Fruit fly (Drosophila melanogaster) whole organism, pupa: ENCODE data around the gene ng2.
"Not testable (repeated sequence)": the region's sequence is repeated elsewhere in the genome, so short reads cannot be mapped to it uniquely, and the experiment has no call there.

Source experiments
- CG10348 ChIP-seq: fragments of 200-800 bp; sonication (Bioruptor generic); IDR thresholded peaks from 2 replicates; pipeline ENCODE4 v1.3.6; 2022; ENCODE audit warnings: missing biosample characterization, missing genetic modification characterization
- CG12605 ChIP-seq: fragments of 200-800 bp; sonication (Bioruptor generic); IDR thresholded peaks from 2 replicates; pipeline ENCODE4 v1.3.6; 2022; ENCODE audit warnings: missing biosample characterization, missing genetic modification characterization
- CG13204 ChIP-seq: fragments of 200-800 bp; sonication (Bioruptor generic); optimal IDR thresholded peaks from 2 replicates; lab custom pipeline; 2018; ENCODE audit warnings: missing biosample characterization, mild to moderate bottlenecking, missing genetic modification characterization, moderate library complexity
- CG14655 ChIP-seq: fragments of 200-800 bp; sonication (Bioruptor generic); optimal IDR thresholded peaks from 3 replicates; lab custom pipeline; 2017; ENCODE audit warnings: mild to moderate bottlenecking, missing biosample characterization, missing genetic modification reagents, missing genetic modification characterization
- CG15710 ChIP-seq: fragments of 200-800 bp; sonication (Bioruptor generic); optimal IDR thresholded peaks from 2 replicates; lab custom pipeline; 2018; ENCODE audit warnings: missing biosample characterization, mild to moderate bottlenecking, missing genetic modification characterization, moderate library complexity
- CG17806 ChIP-seq: fragments of 200-800 bp; sonication (Bioruptor generic); optimal IDR thresholded peaks from 2 replicates; lab custom pipeline; 2018; ENCODE audit warnings: missing biosample characterization, mild to moderate bottlenecking, missing genetic modification characterization, moderate library complexity
- CG32121 ChIP-seq: fragments of 200-800 bp; sonication (Bioruptor generic); IDR thresholded peaks from 2 replicates; pipeline ENCODE4 v1.3.6; 2022; ENCODE audit warnings: missing biosample characterization, missing genetic modification characterization
- CG34367 ChIP-seq: fragments of 200-800 bp; sonication (Bioruptor generic); optimal IDR thresholded peaks from 2 replicates; lab custom pipeline; 2018; ENCODE audit warnings: missing biosample characterization, mild to moderate bottlenecking, missing genetic modification characterization
- CG4496 ChIP-seq: fragments of 200-800 bp; sonication (Bioruptor generic); IDR thresholded peaks from 3 replicates; pipeline ENCODE4 v1.3.6; 2022; ENCODE audit warnings: missing biosample characterization, missing genetic modification characterization
- CG8159 ChIP-seq: fragments of 200-800 bp; sonication (Bioruptor generic); optimal IDR thresholded peaks from 3 replicates; lab custom pipeline; 2018; ENCODE audit warnings: missing biosample characterization, mild to moderate bottlenecking, missing genetic modification characterization, moderate library complexity
- CG8301 ChIP-seq: fragments of 200-800 bp; sonication (Bioruptor generic); optimal IDR thresholded peaks from 2 replicates; lab custom pipeline; 2018; ENCODE audit warnings: missing biosample characterization, mild to moderate bottlenecking, missing genetic modification characterization
- CG9948 ChIP-seq: fragments of 200-800 bp; sonication (Bioruptor generic); optimal IDR thresholded peaks from 2 replicates; lab custom pipeline; 2018; ENCODE audit warnings: missing biosample characterization, mild to moderate bottlenecking, missing genetic modification characterization, moderate library complexity
- D1 ChIP-seq: fragments of 200-800 bp; sonication (Bioruptor generic); optimal IDR thresholded peaks from 2 replicates; lab custom pipeline; 2018; ENCODE audit warnings: missing biosample characterization, mild to moderate bottlenecking, missing genetic modification characterization, moderate library complexity
- EcR ChIP-seq: fragments of 200-800 bp; sonication (Bioruptor generic); optimal IDR thresholded peaks from 3 replicates; lab custom pipeline; 2019; ENCODE audit warnings: missing biosample characterization, missing genetic modification characterization, mild to moderate bottlenecking, moderate library complexity, missing genetic modification reagents
- Ets98B ChIP-seq: fragments of 200-800 bp; sonication (Bioruptor generic); IDR thresholded peaks from 2 replicates; pipeline ENCODE4 v1.3.6; 2022; ENCODE audit warnings: missing biosample characterization, missing genetic modification characterization
- Pif1A ChIP-seq: fragments of 200-800 bp; sonication (Bioruptor generic); optimal IDR thresholded peaks from 3 replicates; lab custom pipeline; 2016; ENCODE audit warnings: missing biosample characterization, missing genetic modification characterization
- Pif1B ChIP-seq: fragments of 200-800 bp; sonication (Bioruptor generic); optimal IDR thresholded peaks from 3 replicates; lab custom pipeline; 2016; ENCODE audit warnings: missing biosample characterization, missing genetic modification characterization
- Snoo ChIP-seq: fragments of 200-800 bp; sonication (Bioruptor generic); optimal IDR thresholded peaks from 3 replicates; lab custom pipeline; 2017; ENCODE audit warnings: missing biosample characterization, mild to moderate bottlenecking, missing genetic modification characterization, inconsistent platforms
- fd96Ca ChIP-seq: fragments of 200-800 bp; sonication (Bioruptor generic); IDR thresholded peaks from 3 replicates; pipeline ENCODE4 v1.3.6; 2022; ENCODE audit warnings: missing biosample characterization, missing genetic modification characterization
- gl ChIP-seq: fragments of 200-800 bp; sonication (Bioruptor generic); optimal IDR thresholded peaks from 2 replicates; lab custom pipeline; 2018; ENCODE audit warnings: missing biosample characterization, mild to moderate bottlenecking, missing genetic modification characterization
- rn ChIP-seq: fragments of 200-800 bp; sonication (Bioruptor generic); IDR thresholded peaks from 2 replicates; pipeline ENCODE4 v1.3.6; 2022; ENCODE audit warnings: missing biosample characterization, missing genetic modification characterization

ng2 gene

dm6 chrX:3240471-3240870 lies at the start of gene ng2:
TSS of gene ng2 (minus strand) at chrX:3240571.
- not testable (repeated sequence) for TF ChIP-seq Snoo (tag; lab: Kevin White, UChicago); Ets98B (GFP tag; lab: Robert Waterston, UW); D1 (tag; lab: Kevin White, UChicago)

DNA sequence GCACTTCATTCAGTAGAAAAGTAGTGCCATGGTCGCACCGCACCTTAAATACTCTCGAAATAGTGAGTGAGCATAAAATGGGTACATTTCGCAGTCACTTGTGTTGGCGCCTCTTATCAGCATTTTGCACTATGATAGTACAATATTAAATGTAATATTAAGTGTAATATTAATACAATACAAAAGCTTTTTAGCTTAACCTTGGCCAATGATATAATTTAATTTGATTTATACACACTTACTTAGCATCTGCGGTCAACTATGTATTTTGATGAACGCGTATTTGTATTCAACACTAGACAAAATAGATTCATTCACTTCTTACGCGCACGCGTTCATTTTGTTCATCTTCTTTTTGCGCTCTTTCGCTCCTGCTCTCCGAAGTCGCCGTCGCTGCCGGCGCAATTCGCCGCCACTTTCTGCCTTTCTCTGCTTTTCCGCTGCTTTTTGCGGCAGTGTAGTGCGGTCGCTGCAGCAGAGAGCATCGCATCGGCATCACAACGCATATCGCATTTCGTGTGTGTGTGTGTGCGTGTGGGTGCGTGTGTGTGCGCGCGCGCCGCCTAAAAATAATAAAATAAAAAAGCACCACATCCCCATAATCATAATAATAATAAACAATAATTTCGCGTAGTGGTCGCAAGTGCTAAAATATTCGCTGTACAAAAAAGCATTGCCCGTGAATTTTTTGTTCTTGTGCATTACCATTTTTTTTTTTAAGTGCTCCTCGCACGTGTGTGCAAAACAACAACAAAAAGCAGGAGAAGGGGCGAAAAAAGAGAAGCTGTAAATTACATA lies 48.7 kb upstream of the ng2 start:
- TF ChIP-seq CG4496 (peak; percentile 80), Ets98B (GFP tag; lab: Robert Waterston, UW) (peak; percentile 66; the same call in 1 of the 2 replicates), CG14655 (peak; percentile 71), gl (no peak), Pif1A (GFP tag; lab: Kevin White, UChicago) (peak; percentile 45), rn (no peak), Snoo (tag; lab: Kevin White, UChicago) (peak; percentile 26), CG9948 (tag; lab: Kevin White, UChicago) (peak; percentile 45), CG10348 (GFP tag; lab: Robert Waterston, UW) (no peak), CG15710 (tag; lab: Kevin White, UChicago) (peak; percentile 31), CG12605 (GFP tag; lab: Robert Waterston, UW) (peak; percentile 33), CG17806 (tag; lab: Kevin White, UChicago) (peak; percentile 60), CG13204 (no peak), Pif1B (GFP tag; lab: Kevin White, UChicago) (peak; percentile 75), EcR (GFP tag; lab: Kevin White, UChicago) (no peak), CG8301 (tag; lab: Kevin White, UChicago) (peak; percentile 50), CG8159 (tag; lab: Kevin White, UChicago) (peak; percentile 50), D1 (tag; lab: Kevin White, UChicago) (peak; percentile 67), fd96Ca (peak; percentile 80), CG34367 (peak; percentile 27), CG32121 (GFP tag; lab: Robert Waterston, UW) (peak; percentile 75)

DNA sequence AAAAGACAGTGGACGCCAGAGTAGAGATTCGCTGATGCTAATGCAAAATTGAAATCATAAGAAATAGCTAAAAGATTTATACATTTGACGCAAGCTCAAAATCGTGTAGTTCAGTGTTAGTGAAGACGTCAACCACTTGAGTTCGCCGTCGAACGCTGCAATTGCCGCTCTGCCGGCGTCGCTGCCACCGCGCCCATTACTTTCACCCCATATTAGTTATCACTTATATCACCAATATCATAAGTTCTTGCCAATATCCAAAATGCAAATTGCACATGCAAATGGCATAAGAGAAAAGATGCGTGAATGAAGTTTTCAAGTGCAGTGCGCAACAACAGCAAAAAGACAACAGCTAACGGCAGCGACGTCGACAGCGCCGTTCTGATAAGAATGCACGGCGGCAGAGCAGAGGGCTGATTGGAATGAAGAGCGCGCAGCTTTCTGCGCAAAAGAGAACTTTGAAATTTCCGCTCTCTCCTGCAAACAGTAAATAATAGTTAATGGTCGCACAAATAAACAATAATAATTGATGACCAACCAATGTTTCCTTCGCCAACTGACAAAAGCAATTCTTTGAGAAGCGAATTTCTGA lies 48.0 kb upstream of the ng2 start:
- TF ChIP-seq CG9948 (tag; lab: Kevin White, UChicago) (no peak), CG4496 (no peak), Ets98B (GFP tag; lab: Robert Waterston, UW) (no peak), Pif1B (GFP tag; lab: Kevin White, UChicago) (no peak), CG10348 (GFP tag; lab: Robert Waterston, UW) (no peak), CG15710 (tag; lab: Kevin White, UChicago) (no peak)
- TF ChIP-seq, all 21 proteins: peak for 0

- TF ChIP-seq CG32121 (GFP tag; lab: Robert Waterston, UW) (no peak), Snoo (tag; lab: Kevin White, UChicago) (no peak), CG34367 (no peak), CG4496 (no peak), fd96Ca (no peak), D1 (tag; lab: Kevin White, UChicago) (no peak), CG15710 (tag; lab: Kevin White, UChicago) (no peak), CG17806 (tag; lab: Kevin White, UChicago) (no peak), rn (no peak), CG14655 (no peak)
These were observed 41.6 kb upstream of the ng2 start for dm6 chrX:3281958-3282357.

DNA sequence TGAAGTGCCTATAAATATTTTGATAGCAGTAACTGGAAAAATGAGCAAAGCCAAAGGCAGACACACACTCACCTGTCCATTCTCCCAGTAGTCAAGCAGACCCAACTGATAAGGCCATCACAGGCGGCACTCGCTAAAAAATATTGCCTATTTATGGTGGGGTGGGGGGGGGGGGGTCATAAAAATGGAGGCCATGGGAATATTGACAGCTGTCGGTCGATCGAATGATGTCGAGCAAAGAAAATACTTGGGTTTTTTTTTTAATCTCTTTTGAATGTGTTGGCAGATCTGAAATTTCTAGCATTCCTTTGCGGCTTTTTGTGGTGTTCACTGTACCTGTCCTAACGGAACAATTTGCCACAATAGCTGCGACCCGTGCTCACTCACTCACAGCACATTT lies 33.2 kb upstream of the ng2 start:
- no peak for TF ChIP-seq CG4496
- no peak for TF ChIP-seq CG12605 (GFP tag; lab: Robert Waterston, UW)
- TF ChIP-seq CG17806 (tag; lab: Kevin White, UChicago): no peak
- no peak for TF ChIP-seq Pif1A (GFP tag; lab: Kevin White, UChicago)
- TF ChIP-seq rn: no peak
- no peak for TF ChIP-seq CG32121 (GFP tag; lab: Robert Waterston, UW)
- no peak for TF ChIP-seq Snoo (tag; lab: Kevin White, UChicago)
- no peak for TF ChIP-seq CG10348 (GFP tag; lab: Robert Waterston, UW)

DNA sequence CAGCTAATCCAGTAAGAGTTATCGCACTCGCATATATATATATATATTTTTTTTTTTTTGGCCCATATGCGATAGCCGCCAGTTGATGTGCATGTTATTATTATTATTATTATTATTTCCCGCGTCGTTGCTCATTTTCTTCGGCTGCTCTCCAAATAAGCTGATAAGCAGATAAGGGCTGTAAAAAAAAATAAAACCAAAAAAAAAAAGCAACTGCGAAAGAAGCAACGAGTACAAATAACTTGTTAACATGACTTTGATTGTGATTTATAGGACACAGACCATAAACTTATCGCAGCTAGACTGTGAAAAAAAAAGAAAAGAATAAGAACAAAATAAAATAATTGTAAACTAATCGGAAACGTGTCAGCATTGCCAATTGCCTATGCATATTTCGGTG lies 25.5 kb upstream of the ng2 start:
- TF ChIP-seq CG14655: no peak
- TF ChIP-seq CG34367: no peak
- TF ChIP-seq Snoo (tag; lab: Kevin White, UChicago): no peak
- TF ChIP-seq CG12605 (GFP tag; lab: Robert Waterston, UW): 0 out of 2 replicates have a peak, but pooled peaks have one; percentile 27
- TF ChIP-seq CG17806 (tag; lab: Kevin White, UChicago): no peak
- TF ChIP-seq, all 21 proteins: peak for 1

DNA sequence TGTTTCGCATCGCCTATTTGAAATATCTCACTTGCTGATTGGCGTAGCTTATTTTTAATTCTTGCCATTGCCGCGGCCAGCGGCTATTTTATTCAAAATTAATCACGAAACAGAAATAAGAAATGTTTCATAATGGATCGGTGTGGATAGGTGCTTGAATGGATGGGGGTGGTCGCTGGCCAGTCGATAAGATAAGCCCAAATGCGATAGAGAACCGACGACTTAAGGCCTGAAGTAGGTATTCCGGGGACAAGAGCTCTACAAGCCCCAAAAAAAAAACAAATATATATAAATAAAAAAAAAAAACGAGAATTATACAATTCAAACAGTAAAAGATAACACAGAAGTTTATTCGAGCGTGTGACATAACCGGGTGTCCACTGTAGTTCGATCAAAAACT lies 20.2 kb upstream of the ng2 start:
- TF ChIP-seq Pif1B (GFP tag; lab: Kevin White, UChicago): no peak
- TF ChIP-seq CG8301 (tag; lab: Kevin White, UChicago): no peak
- no peak for TF ChIP-seq CG8159 (tag; lab: Kevin White, UChicago)
- TF ChIP-seq rn: no peak
- TF ChIP-seq Snoo (tag; lab: Kevin White, UChicago): no peak
- no peak for TF ChIP-seq CG34367
- no peak for TF ChIP-seq Ets98B (GFP tag; lab: Robert Waterston, UW)
- no peak for TF ChIP-seq CG17806 (tag; lab: Kevin White, UChicago)
- TF ChIP-seq CG4496: no peak
- no peak for TF ChIP-seq CG14655
- no peak for TF ChIP-seq CG9948 (tag; lab: Kevin White, UChicago)
- TF ChIP-seq CG15710 (tag; lab: Kevin White, UChicago): no peak
- no peak for TF ChIP-seq CG12605 (GFP tag; lab: Robert Waterston, UW)
- no peak for TF ChIP-seq D1 (tag; lab: Kevin White, UChicago)
- TF ChIP-seq fd96Ca: no peak
